Fruit fly (Drosophila melanogaster) whole organism, wandering third instar larva: Measurements from ENCODE around the gene Uqcc1.

Source experiments
- CG32264 ChIP-seq: fragments of 200-800 bp; sonication (Bioruptor generic); optimal IDR thresholded peaks from 2 replicates; lab custom pipeline; 2016; ENCODE audit warnings: missing biosample characterization, missing genetic modification characterization
- Mio ChIP-seq: sonication (Bioruptor generic); optimal IDR thresholded peaks from 2 replicates; lab custom pipeline; 2016; ENCODE audit warnings: missing biosample characterization, missing genetic modification characterization
- Sp1 ChIP-seq: fragments of 200-800 bp; sonication (Bioruptor generic); optimal IDR thresholded peaks from 3 replicates; lab custom pipeline; 2019; ENCODE audit warnings: missing biosample characterization, mild to moderate bottlenecking, missing genetic modification characterization, moderate library complexity
- h ChIP-seq: fragments of 200-800 bp; sonication (Bioruptor generic); optimal IDR thresholded peaks from 3 replicates; lab custom pipeline; 2016; ENCODE audit warnings: missing biosample characterization, mild to moderate bottlenecking, missing genetic modification characterization
- tai ChIP-seq: sonication (Bioruptor generic); optimal IDR thresholded peaks from 2 replicates; lab custom pipeline; 2016; ENCODE audit warnings: missing biosample characterization, missing genetic modification characterization
- usp ChIP-seq: fragments of >200 bp; optimal IDR thresholded peaks from 2 replicates; lab custom pipeline; 2017; ENCODE audit warnings: missing biosample characterization, missing genetic modification characterization
- woc ChIP-seq: sonication (Bioruptor generic); optimal IDR thresholded peaks from 2 replicates; lab custom pipeline; 2016; ENCODE audit warnings: missing biosample characterization, mild to moderate bottlenecking, missing genetic modification characterization

- TF ChIP-seq usp (no peak), Sp1 (GFP tag; lab: Kevin White, UChicago) (no peak), woc (no peak), tai (GFP tag; lab: Kevin White, UChicago) (no peak), Mio (no peak), h (no peak), CG32264 (GFP tag; lab: Kevin White, UChicago) (no peak)
Observed at dm6 chr3L:6976601-6977140, 18.8 kb upstream of the Uqcc1 start.
